Fruit fly (Drosophila melanogaster): ENCODE measurements around the gene CG43288.

Gene CG43288

dm6 chrX:4262661-4263060 lies 49.8 kb downstream of the CG43288 start (continued):
- TF ChIP-seq HLH3B (GFP tag; IDR thresholded peaks at IDR 0.05) (0 out of 2 replicates have a peak, but pooled peaks have one; percentile 50), CG32767 (GFP tag; IDR thresholded peaks at IDR 0.05) (no peak), ftz-f1 (GFP tag; optimal IDR thresholded peaks at IDR 0.05) (no peak), pb (GFP tag; optimal IDR thresholded peaks at IDR 0.05) (peak; percentile 5), z (GFP tag; IDR thresholded peaks at IDR 0.05) (no peak), Elba2 (GFP tag; optimal IDR thresholded peaks at IDR 0.05) (no peak), tap (tag; optimal IDR thresholded peaks at IDR 0.05) (no peak), ro (GFP tag; IDR thresholded peaks at IDR 0.05) (no peak), otp (GFP tag; IDR thresholded peaks at IDR 0.05) (no peak), HmgZ (tag; optimal IDR thresholded peaks at IDR 0.05) (peak; percentile 37), Sox102F (GFP tag; optimal IDR thresholded peaks at IDR 0.05) (peak; percentile 41), CG30020 (tag; optimal IDR thresholded peaks at IDR 0.05) (no peak), Gug (GFP tag; IDR thresholded peaks at IDR 0.05) (peak; percentile 48; the same call in 2 of the 4 replicates), CG12155 (GFP tag; optimal IDR thresholded peaks at IDR 0.05) (peak; percentile 26), ci (GFP tag; IDR thresholded peaks at IDR 0.05) (peak; percentile 71; the same call in 2 of the 3 replicates), Nf-YA (GFP tag; IDR thresholded peaks at IDR 0.05) (no peak), CG4854 (GFP tag; optimal IDR thresholded peaks at IDR 0.05) (no peak), Oaz (GFP tag; IDR thresholded peaks at IDR 0.05) (0 out of 2 replicates have a peak, but pooled peaks have one; percentile 27), ara (GFP tag; IDR thresholded peaks at IDR 0.05) (peak; percentile 45; the same call in 1 of the 2 replicates), gcm2 (GFP tag; optimal IDR thresholded peaks at IDR 0.05) (no peak), Ets65A (GFP tag) (peak; percentile 95), Sin3A (optimal IDR thresholded peaks at IDR 0.05) (no peak), HHEX (GFP tag; optimal IDR thresholded peaks at IDR 0.05) (peak; percentile 45), Dek (tag; optimal IDR thresholded peaks at IDR 0.05) (peak; percentile 23), Hsf (GFP tag; optimal IDR thresholded peaks at IDR 0.05) (peak; percentile 38), CG10654 (GFP tag; optimal IDR thresholded peaks at IDR 0.05) (no peak), CG9215 (GFP tag; IDR thresholded peaks at IDR 0.05) (peak; percentile 51), Abd-B (GFP tag; optimal IDR thresholded peaks at IDR 0.05) (peak; percentile 26), CG11696 (GFP tag; IDR thresholded peaks at IDR 0.05) (no peak), h (optimal IDR thresholded peaks at IDR 0.05) (no peak), CG16813 (GFP tag; IDR thresholded peaks at IDR 0.05; ENCODE audit: partially characterized antibody) (no peak), CG30403 (GFP tag; optimal IDR thresholded peaks at IDR 0.05) (peak; percentile 44), inv (GFP tag; IDR thresholded peaks at IDR 0.05; ENCODE audit: partially characterized antibody) (no peak), Hmx (GFP tag; optimal IDR thresholded peaks at IDR 0.05) (no peak), org-1 (GFP tag; optimal IDR thresholded peaks at IDR 0.05) (peak; percentile 42), CG31441 (GFP tag; IDR thresholded peaks at IDR 0.05) (0 out of 2 replicates have a peak, but pooled peaks have one; percentile 42), Vsx1 (GFP tag; optimal IDR thresholded peaks at IDR 0.05) (no peak), rib (GFP tag; IDR thresholded peaks at IDR 0.05) (no peak), en (GFP tag; optimal IDR thresholded peaks at IDR 0.05) (no peak), CG18619 (GFP tag; optimal IDR thresholded peaks at IDR 0.05) (peak; percentile 30), Xbp1 (GFP tag; optimal IDR thresholded peaks at IDR 0.05) (peak; percentile 56), bsh (GFP tag; optimal IDR thresholded peaks at IDR 0.05) (peak in 1 of 2 experiments; percentile 55), CG15269 (tag; optimal IDR thresholded peaks at IDR 0.05) (peak; percentile 53), sim (GFP tag; IDR thresholded peaks at IDR 0.05) (no peak), Asciz (GFP tag; optimal IDR thresholded peaks at IDR 0.05) (peak; percentile 22), bab2 (GFP tag; optimal IDR thresholded peaks at IDR 0.05) (no peak), ind (GFP tag; optimal IDR thresholded peaks at IDR 0.05) (peak; percentile 55), abd-A (tag; optimal IDR thresholded peaks at IDR 0.05) (peak; percentile 57), ranshi (GFP tag; IDR thresholded peaks at IDR 0.05) (peak; percentile 52; the same call in 1 of the 2 replicates), CG6175 (GFP tag; IDR thresholded peaks at IDR 0.05) (0 out of 3 replicates have a peak, but pooled peaks have one; percentile 27), CG10274 (GFP tag; optimal IDR thresholded peaks at IDR 0.05) (no peak), Neu2 (GFP tag; optimal IDR thresholded peaks at IDR 0.05; ENCODE audit: borderline replicate concordance) (no peak), Atf3 (GFP tag; optimal IDR thresholded peaks at IDR 0.05) (no peak)
